Fruit fly (Drosophila melanogaster) whole organism, pupa: ENCODE data around the gene CG13407.

Experiments
- CG10348 ChIP-seq: fragments of 200-800 bp; sonication (Bioruptor generic); IDR thresholded peaks from 2 replicates; pipeline ENCODE4 v1.3.6; 2022; ENCODE audit warnings: missing biosample characterization, missing genetic modification characterization
- CG12605 ChIP-seq: fragments of 200-800 bp; sonication (Bioruptor generic); IDR thresholded peaks from 2 replicates; pipeline ENCODE4 v1.3.6; 2022; ENCODE audit warnings: missing biosample characterization, missing genetic modification characterization
- CG17806 ChIP-seq: fragments of 200-800 bp; sonication (Bioruptor generic); optimal IDR thresholded peaks from 2 replicates; lab custom pipeline; 2018; ENCODE audit warnings: missing biosample characterization, mild to moderate bottlenecking, missing genetic modification characterization, moderate library complexity
- CG4496 ChIP-seq: fragments of 200-800 bp; sonication (Bioruptor generic); IDR thresholded peaks from 3 replicates; pipeline ENCODE4 v1.3.6; 2022; ENCODE audit warnings: missing biosample characterization, missing genetic modification characterization
- CG8301 ChIP-seq: fragments of 200-800 bp; sonication (Bioruptor generic); optimal IDR thresholded peaks from 2 replicates; lab custom pipeline; 2018; ENCODE audit warnings: missing biosample characterization, mild to moderate bottlenecking, missing genetic modification characterization
- CG9948 ChIP-seq: fragments of 200-800 bp; sonication (Bioruptor generic); optimal IDR thresholded peaks from 2 replicates; lab custom pipeline; 2018; ENCODE audit warnings: missing biosample characterization, mild to moderate bottlenecking, missing genetic modification characterization, moderate library complexity
- D1 ChIP-seq: fragments of 200-800 bp; sonication (Bioruptor generic); optimal IDR thresholded peaks from 2 replicates; lab custom pipeline; 2018; ENCODE audit warnings: missing biosample characterization, mild to moderate bottlenecking, missing genetic modification characterization, moderate library complexity
- EcR ChIP-seq: fragments of 200-800 bp; sonication (Bioruptor generic); optimal IDR thresholded peaks from 3 replicates; lab custom pipeline; 2019; ENCODE audit warnings: missing biosample characterization, missing genetic modification characterization, mild to moderate bottlenecking, moderate library complexity, missing genetic modification reagents
- Pif1A ChIP-seq: fragments of 200-800 bp; sonication (Bioruptor generic); optimal IDR thresholded peaks from 3 replicates; lab custom pipeline; 2016; ENCODE audit warnings: missing biosample characterization, missing genetic modification characterization
- Pif1B ChIP-seq: fragments of 200-800 bp; sonication (Bioruptor generic); optimal IDR thresholded peaks from 3 replicates; lab custom pipeline; 2016; ENCODE audit warnings: missing biosample characterization, missing genetic modification characterization
- Snoo ChIP-seq: fragments of 200-800 bp; sonication (Bioruptor generic); optimal IDR thresholded peaks from 3 replicates; lab custom pipeline; 2017; ENCODE audit warnings: missing biosample characterization, mild to moderate bottlenecking, missing genetic modification characterization, inconsistent platforms

dm6 chr3R:22066440-22066839 is 36.8 kb upstream of the CG13407 start:
- TF ChIP-seq EcR (GFP tag; lab: Kevin White, UChicago) (no peak), Pif1A (GFP tag; lab: Kevin White, UChicago) (no peak), CG17806 (tag; lab: Kevin White, UChicago) (no peak), CG12605 (GFP tag; lab: Robert Waterston, UW) (no peak), Snoo (no peak), CG8301 (tag; lab: Kevin White, UChicago) (no peak), CG10348 (GFP tag; lab: Robert Waterston, UW) (no peak), Pif1B (GFP tag; lab: Kevin White, UChicago) (peak; percentile 20), CG9948 (tag; lab: Kevin White, UChicago) (no peak), D1 (no peak), CG4496 (GFP tag; lab: Robert Waterston, UW) (no peak)
